Fruit fly (Drosophila melanogaster): ENCODE data around the gene CG14400.

DNA sequence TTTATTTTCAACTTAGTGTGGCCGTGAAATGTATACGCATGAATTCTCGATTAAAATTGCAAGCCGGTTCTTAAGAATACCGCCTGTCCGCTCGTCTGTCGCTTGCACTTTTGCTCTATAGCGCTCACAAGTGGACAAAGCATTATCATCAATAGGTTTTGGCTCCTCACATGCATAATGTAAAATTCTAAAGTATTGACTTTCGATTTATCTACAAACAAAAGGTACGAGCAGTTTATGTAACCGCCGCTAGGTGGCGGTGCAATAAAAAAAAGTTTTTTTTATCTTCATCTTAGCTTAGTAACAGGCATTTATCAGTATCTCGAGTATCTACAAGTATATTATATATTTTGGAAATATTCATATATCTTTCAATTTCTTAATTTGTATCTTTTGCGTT, 31.5 kb downstream of the CG14400 start:
- TF ChIP-seq CG8478 (optimal IDR thresholded peaks at IDR 0.05) (no peak), usp (GFP tag; optimal IDR thresholded peaks at IDR 0.05) (no peak), pan (optimal IDR thresholded peaks at IDR 0.05) (no peak)

Measured in whole organism.